Worm (Caenorhabditis elegans): Measurements from ENCODE around the gene T28D9.4.

- TF ChIP-seq nfya-2 (GFP tag; IDR thresholded peaks at IDR 0.05) (no peak), gei-17 (GFP tag; optimal IDR thresholded peaks at IDR 0.05) (no peak), egrh-3 (GFP tag; IDR thresholded peaks at IDR 0.05) (no peak), C06A6.2 (GFP tag; conservative IDR thresholded peaks at IDR 0.05) (no peak), ets-4 (GFP tag; optimal IDR thresholded peaks at IDR 0.05) (no peak), F23B12.7 (tag; optimal IDR thresholded peaks at IDR 0.05; ENCODE audit: insufficient read depth) (no peak), ceh-58 (GFP tag; IDR thresholded peaks at IDR 0.05) (no peak)
Measured at ce11 chrII:6482102-6482501, 5.3 kb downstream of the T28D9.4 start, which contains the start of gene del-10.
